Worm (Caenorhabditis elegans) whole organism, L1 larva: ENCODE measurements around the gene Y48B6A.5.

ENCODE experiments used
- C16A3.4 ChIP-seq: fragments of 150-350 bp; optimal IDR thresholded peaks from 2 replicates; lab custom pipeline; 2014; ENCODE audit warnings: missing biosample characterization, missing genetic modification characterization
- alr-1 ChIP-seq: fragments of 200-800 bp; sonication (Bioruptor generic); optimal IDR thresholded peaks from 2 replicates; lab custom pipeline; 2018; ENCODE audit warnings: borderline replicate concordance, mild to moderate bottlenecking, missing genetic modification characterization, missing compliant biosample characterization
- ceh-82 ChIP-seq, 3 experiments: fragments of 150-350 bp in 1 of 3; sonication (generic microtip) in 2 of 3; optimal IDR thresholded peaks; 2 replicates each; lab custom pipeline; 2014 to 2017; ENCODE audit warnings: missing biosample characterization in 3 of 3, missing genetic modification characterization in 3 of 3
- ces-1 ChIP-seq: fragments of 150-350 bp; optimal IDR thresholded peaks from 2 replicates; lab custom pipeline; 2014; ENCODE audit warnings: missing biosample characterization, missing genetic modification reagents, missing genetic modification characterization
- efl-1 ChIP-seq, 4 experiments: fragments of 150-350 bp; optimal IDR thresholded peaks in 3 of 4; peaks in 1 of 4; 1 replicate in 1 of 4; 2 replicates in 3 of 4; lab custom pipeline; 2014; ENCODE audit warnings: missing biosample characterization in 2 of 4, missing genetic modification characterization in 2 of 4, missing genetic modification reagents in 2 of 4
- egl-13 ChIP-seq: sonication (generic microtip); optimal IDR thresholded peaks from 2 replicates; lab custom pipeline; 2016; ENCODE audit warnings: missing genotype, missing genetic modification reagents, missing genetic modification characterization, missing compliant biosample characterization
- elt-2 ChIP-seq: sonication (generic microtip); optimal IDR thresholded peaks from 2 replicates; lab custom pipeline; 2016; ENCODE audit warnings: missing genetic modification characterization, mild to moderate bottlenecking, inconsistent platforms, missing compliant biosample characterization, missing genetic modification reagents
- fkh-10 ChIP-seq: sonication (generic microtip); optimal IDR thresholded peaks from 2 replicates; lab custom pipeline; 2017; ENCODE audit warnings: missing biosample characterization, missing genetic modification reagents, missing genetic modification characterization
- grh-1 ChIP-seq: fragments of 200-800 bp; sonication (Bioruptor generic); IDR thresholded peaks from 2 replicates; pipeline ENCODE4 v1.3.6; 2022; ENCODE audit warnings: missing genetic modification reagents, missing genetic modification characterization, missing compliant biosample characterization
- hlh-17 ChIP-seq: fragments of 200-800 bp; sonication (Bioruptor generic); optimal IDR thresholded peaks from 2 replicates; lab custom pipeline; 2018; ENCODE audit warnings: missing genetic modification characterization, mild to moderate bottlenecking, missing compliant biosample characterization, moderate library complexity, borderline replicate concordance
- hpl-2 ChIP-seq: fragments of 150-350 bp; optimal IDR thresholded peaks from 2 replicates; lab custom pipeline; 2014; ENCODE audit warnings: missing biosample characterization, missing genetic modification reagents, missing genetic modification characterization
- irx-1 ChIP-seq: sonication (generic microtip); optimal IDR thresholded peaks from 2 replicates; lab custom pipeline; 2016; ENCODE audit warnings: missing genetic modification characterization, missing compliant biosample characterization
- jun-1 ChIP-seq: fragments of 150-350 bp; optimal IDR thresholded peaks from 2 replicates; lab custom pipeline; 2014; ENCODE audit warnings: missing biosample characterization, missing genetic modification reagents, missing genetic modification characterization
- lin-13 ChIP-seq: fragments of 150-350 bp; optimal IDR thresholded peaks from 2 replicates; lab custom pipeline; 2014; ENCODE audit warnings: missing biosample characterization, missing genetic modification reagents, missing genetic modification characterization
- lin-14 ChIP-seq: fragments of 200-800 bp; sonication (Bioruptor generic); optimal IDR thresholded peaks from 2 replicates; lab custom pipeline; 2018; ENCODE audit warnings: mild to moderate bottlenecking, missing genetic modification characterization, moderate library complexity, missing compliant biosample characterization
- lin-15B ChIP-seq: fragments of 150-350 bp; sonication (generic microtip); optimal IDR thresholded peaks from 3 replicates; lab custom pipeline; 2014; ENCODE audit warnings: missing biosample characterization, missing genetic modification characterization
- lin-39 ChIP-seq: fragments of 150-350 bp; optimal IDR thresholded peaks from 2 replicates; lab custom pipeline; 2014; ENCODE audit warnings: missing biosample characterization, missing genetic modification reagents, missing genetic modification characterization
- lir-3 ChIP-seq: sonication (generic microtip); optimal IDR thresholded peaks from 2 replicates; lab custom pipeline; 2016; ENCODE audit warnings: mild to moderate bottlenecking, missing genetic modification characterization, moderate library complexity, missing compliant biosample characterization; ENCODE audit not compliant: poor library complexity
- lsy-2 ChIP-seq, 2 experiments: fragments of 150-350 bp; optimal IDR thresholded peaks; 2 replicates each; lab custom pipeline; 2014; ENCODE audit warnings: missing biosample characterization in 2 of 2, missing genetic modification characterization in 2 of 2
- nhr-11 ChIP-seq: fragments of 150-350 bp; optimal IDR thresholded peaks from 2 replicates; lab custom pipeline; 2014; ENCODE audit warnings: missing biosample characterization, missing genetic modification characterization
- nhr-19 ChIP-seq: fragments of 200-800 bp; sonication (Bioruptor generic); conservative IDR thresholded peaks from 2 replicates; pipeline ENCODE4 v1.3.6; 2022; ENCODE audit warnings: missing genetic modification characterization, missing compliant biosample characterization
- nhr-20 ChIP-seq: sonication (generic microtip); optimal IDR thresholded peaks from 2 replicates; lab custom pipeline; 2016; ENCODE audit warnings: mild to moderate bottlenecking, missing genetic modification characterization, missing compliant biosample characterization
- nhr-237 ChIP-seq: fragments of 150-350 bp; optimal IDR thresholded peaks from 2 replicates; lab custom pipeline; 2014; ENCODE audit warnings: missing biosample characterization, missing genetic modification characterization
- nhr-47 ChIP-seq: sonication (generic microtip); optimal IDR thresholded peaks from 2 replicates; lab custom pipeline; 2016; ENCODE audit warnings: mild to moderate bottlenecking, missing genetic modification characterization, moderate library complexity, missing compliant biosample characterization
- nhr-77 ChIP-seq: fragments of 150-350 bp; optimal IDR thresholded peaks from 2 replicates; lab custom pipeline; 2014; ENCODE audit warnings: missing biosample characterization, missing genetic modification characterization
- nhr-85 ChIP-seq: sonication (generic microtip); peaks from one replicate; lab custom pipeline; 2016; ENCODE audit warnings: missing genetic modification characterization, inconsistent platforms, missing compliant biosample characterization
- nhr-90 ChIP-seq: sonication (generic microtip); optimal IDR thresholded peaks from 2 replicates; lab custom pipeline; 2016; ENCODE audit warnings: mild to moderate bottlenecking, missing genetic modification characterization, missing compliant biosample characterization; ENCODE audit not compliant: poor library complexity
- pqm-1 ChIP-seq: sonication (generic microtip); optimal IDR thresholded peaks from 3 replicates; lab custom pipeline; 2017; ENCODE audit warnings: missing biosample characterization, missing genetic modification characterization
- rnt-1 ChIP-seq: sonication (generic microtip); optimal IDR thresholded peaks from 2 replicates; lab custom pipeline; 2016; ENCODE audit warnings: mild to moderate bottlenecking, missing genetic modification characterization, moderate library complexity, missing compliant biosample characterization
- skn-1 ChIP-seq: fragments of 150-350 bp; optimal IDR thresholded peaks from 2 replicates; lab custom pipeline; 2014; ENCODE audit warnings: missing biosample characterization, missing genetic modification characterization
- sptf-1 ChIP-seq: fragments of 150-350 bp; optimal IDR thresholded peaks from 2 replicates; lab custom pipeline; 2014; ENCODE audit warnings: missing biosample characterization, missing genetic modification characterization
- unc-130 ChIP-seq: fragments of 150-350 bp; optimal IDR thresholded peaks from 2 replicates; lab custom pipeline; 2017; ENCODE audit warnings: missing biosample characterization, missing genetic modification characterization, inconsistent platforms
- vab-15 ChIP-seq: sonication (generic microtip); optimal IDR thresholded peaks from 2 replicates; lab custom pipeline; 2017; ENCODE audit warnings: missing genotype, mild to moderate bottlenecking, missing genetic modification characterization, missing compliant biosample characterization
- zag-1 ChIP-seq: fragments of 150-350 bp; optimal IDR thresholded peaks from 2 replicates; lab custom pipeline; 2014; ENCODE audit warnings: missing biosample characterization, missing genetic modification characterization
- ztf-4 ChIP-seq: fragments of 150-350 bp; optimal IDR thresholded peaks from 2 replicates; lab custom pipeline; 2014; ENCODE audit warnings: missing biosample characterization, missing genetic modification characterization

The Y48B6A.5 gene

ce11 chrII:14176642-14177041 is 1.6 kb upstream of the Y48B6A.5 start:
- no peak for TF ChIP-seq sptf-1 (tag; lab: Kevin White, UChicago)
- TF ChIP-seq lin-14, result peak; percentile 59
- TF ChIP-seq lin-39 (tag; lab: Kevin White, UChicago), result no peak
- TF ChIP-seq efl-1 (optimal IDR thresholded peaks at IDR 0.05; lab: Kevin White, UChicago), result no peak
- TF ChIP-seq efl-1 (GFP tag; optimal IDR thresholded peaks at IDR 0.05 in 1 of 2; lab: Kevin White, UChicago), result peak in 1 of 2 experiments; percentile 42
- peak; percentile 26 for TF ChIP-seq rnt-1 (tag; lab: Kevin White, UChicago)

ce11 chrII:14173176-14173575 is 1.8 kb downstream of the Y48B6A.5 start:
- TF ChIP-seq pqm-1 (tag; lab: Kevin White, UChicago) (no peak), C16A3.4 (tag; lab: Kevin White, UChicago) (no peak), elt-2 (no peak), nhr-90 (tag; lab: Kevin White, UChicago) (no peak), zag-1 (tag; lab: Kevin White, UChicago) (no peak), ces-1 (GFP tag; lab: Kevin White, UChicago) (no peak), efl-1 (optimal IDR thresholded peaks at IDR 0.05; lab: Kevin White, UChicago) (no peak), efl-1 (GFP tag; optimal IDR thresholded peaks at IDR 0.05 in 1 of 2; lab: Kevin White, UChicago) (peak in 1 of 2 experiments; percentile 67), grh-1 (GFP tag; lab: Robert Waterston, UW) (no peak), lin-15B (no peak)

ce11 chrII:14171558-14171957 is 3.4 kb downstream of the Y48B6A.5 start, which contains the start of gene eat-2:
TSS of gene eat-2 (minus strand) at chrII:14171658.
- TF ChIP-seq unc-130 (no peak), nhr-85 (tag; lab: Kevin White, UChicago) (no peak), pqm-1 (tag; lab: Kevin White, UChicago) (no peak), fkh-10 (GFP tag; lab: Kevin White, UChicago) (no peak)

- no peak for TF ChIP-seq irx-1 (tag; lab: Kevin White, UChicago)
- no peak for TF ChIP-seq nhr-90 (tag; lab: Kevin White, UChicago)
- no peak for TF ChIP-seq hpl-2
- no peak for TF ChIP-seq lin-13 (GFP tag; lab: Kevin White, UChicago)
- TF ChIP-seq lin-14, result no peak
- no peak for TF ChIP-seq ceh-82 (tag; optimal IDR thresholded peaks at IDR 0.05; lab: Kevin White, UChicago)
- TF ChIP-seq skn-1 (tag; lab: Kevin White, UChicago), result no peak
- TF ChIP-seq nhr-237 (tag; lab: Kevin White, UChicago), result no peak
- no peak for TF ChIP-seq ztf-4 (tag; lab: Kevin White, UChicago)
- TF ChIP-seq nhr-20 (tag; lab: Kevin White, UChicago), result no peak
- no peak for TF ChIP-seq alr-1 (tag; lab: Kevin White, UChicago)
- no peak for TF ChIP-seq lir-3 (tag; lab: Kevin White, UChicago)
- TF ChIP-seq egl-13 (tag; lab: Kevin White, UChicago), result no peak
These were observed 9.5 kb downstream of the Y48B6A.5 start for ce11 chrII:14165430-14165929.

ce11 chrII:14155259-14156023 is 19.6 kb downstream of the Y48B6A.5 start, which contains the start of the genes rpl-43 and xrn-2:
TSS of gene rpl-43 (plus strand) at chrII:14155294.
TSS of gene xrn-2 (plus strand) at chrII:14155768.
- TF ChIP-seq efl-1 (optimal IDR thresholded peaks at IDR 0.05; lab: Kevin White, UChicago), result peak; percentile 12 to 19
- TF ChIP-seq efl-1 (GFP tag; optimal IDR thresholded peaks at IDR 0.05 in 1 of 2; lab: Kevin White, UChicago), result peak in 1 of 2 experiments; percentile 81
- TF ChIP-seq grh-1 (GFP tag; lab: Robert Waterston, UW), result 0 out of 2 replicates have a peak, but pooled peaks have one; percentile 28
- peak in 1 of 2 experiments; percentile 30 for TF ChIP-seq lsy-2 (tag; optimal IDR thresholded peaks at IDR 0.05; lab: Kevin White, UChicago)
- no peak for TF ChIP-seq nhr-11 (tag; lab: Kevin White, UChicago)
- TF ChIP-seq nhr-47 (tag; lab: Kevin White, UChicago), result peak; percentile 37
- no peak; the same call in 1 of the 2 replicates for TF ChIP-seq nhr-19 (GFP tag; lab: Robert Waterston, UW)
- no peak for TF ChIP-seq sptf-1 (tag; lab: Kevin White, UChicago)
- TF ChIP-seq nhr-77 (tag; lab: Kevin White, UChicago), result peak; percentile 23
- no peak for TF ChIP-seq jun-1 (tag; lab: Kevin White, UChicago)
- TF ChIP-seq nhr-90 (tag; lab: Kevin White, UChicago), result peak; percentile 13
- no peak for TF ChIP-seq vab-15 (tag; lab: Kevin White, UChicago)
- TF ChIP-seq hlh-17 (GFP tag; lab: Kevin White, UChicago), result no peak
- no peak for TF ChIP-seq ceh-82 (tag; optimal IDR thresholded peaks at IDR 0.05; lab: Kevin White, UChicago)
- TF ChIP-seq, all 84 proteins: peak for 6
